Worm (Caenorhabditis elegans) whole organism, L1 larva: Measurements from ENCODE around the gene F26F4.6.

Experiments
- ama-1 ChIP-seq: fragments of 150-350 bp; optimal IDR thresholded peaks from 2 replicates; lab custom pipeline; 2014
- blmp-1 ChIP-seq: fragments of 150-350 bp; optimal IDR thresholded peaks from 2 replicates; lab custom pipeline; 2014; ENCODE audit warnings: missing biosample characterization, missing genetic modification characterization
- ceh-63 ChIP-seq: fragments of 200-800 bp; sonication (Bioruptor generic); optimal IDR thresholded peaks from 2 replicates; lab custom pipeline; 2018; ENCODE audit warnings: mild to moderate bottlenecking, missing genetic modification characterization, missing compliant biosample characterization
- ceh-82 ChIP-seq, 3 experiments: fragments of 150-350 bp in 1 of 3; sonication (generic microtip) in 2 of 3; optimal IDR thresholded peaks; 2 replicates each; lab custom pipeline; 2014 to 2017; ENCODE audit warnings: missing biosample characterization in 3 of 3, missing genetic modification characterization in 3 of 3
- ceh-90 ChIP-seq: sonication (generic microtip); optimal IDR thresholded peaks from 2 replicates; lab custom pipeline; 2016; ENCODE audit warnings: missing genetic modification characterization, missing compliant biosample characterization
- ces-1 ChIP-seq: fragments of 150-350 bp; optimal IDR thresholded peaks from 2 replicates; lab custom pipeline; 2014; ENCODE audit warnings: missing biosample characterization, missing genetic modification reagents, missing genetic modification characterization
- elt-3 ChIP-seq, 6 experiments: fragments of 150-350 bp in 1 of 6; sonication (generic microtip); optimal IDR thresholded peaks; 2 replicates each; lab custom pipeline; 2017 to 2018; ENCODE audit warnings: missing biosample characterization in 6 of 6, missing genetic modification characterization in 6 of 6, inconsistent platforms in 1 of 6
- lin-39 ChIP-seq: fragments of 150-350 bp; optimal IDR thresholded peaks from 2 replicates; lab custom pipeline; 2014; ENCODE audit warnings: missing biosample characterization, missing genetic modification reagents, missing genetic modification characterization
- nhr-11 ChIP-seq: fragments of 150-350 bp; optimal IDR thresholded peaks from 2 replicates; lab custom pipeline; 2014; ENCODE audit warnings: missing biosample characterization, missing genetic modification characterization
- nhr-237 ChIP-seq: fragments of 150-350 bp; optimal IDR thresholded peaks from 2 replicates; lab custom pipeline; 2014; ENCODE audit warnings: missing biosample characterization, missing genetic modification characterization
- snpc-4 ChIP-seq: fragments of 150-350 bp; optimal IDR thresholded peaks from 2 replicates; lab custom pipeline; 2014; ENCODE audit warnings: missing biosample characterization, missing genetic modification characterization
- tbx-2 ChIP-seq: sonication (generic microtip); optimal IDR thresholded peaks from 2 replicates; lab custom pipeline; 2016; ENCODE audit warnings: missing genetic modification characterization, missing compliant biosample characterization
- zag-1 ChIP-seq: fragments of 150-350 bp; optimal IDR thresholded peaks from 2 replicates; lab custom pipeline; 2014; ENCODE audit warnings: missing biosample characterization, missing genetic modification characterization

ce11 chrIII:4850139-4850538, 43.3 kb downstream of the F26F4.6 start, which contains the start of gene F26A1.1:
- TF ChIP-seq nhr-11 (tag; lab: Kevin White, UChicago) (no peak), ama-1 (lab: Kevin White, UChicago) (no peak), elt-3 (tag; optimal IDR thresholded peaks at IDR 0.05; lab: Kevin White, UChicago) (no peak), lin-39 (tag; lab: Kevin White, UChicago) (no peak), zag-1 (tag; lab: Kevin White, UChicago) (no peak), blmp-1 (tag; lab: Kevin White, UChicago) (no peak), ceh-90 (tag; lab: Kevin White, UChicago) (no peak), ces-1 (GFP tag; lab: Kevin White, UChicago) (no peak), ceh-63 (GFP tag; lab: Kevin White, UChicago) (no peak), ceh-82 (tag; optimal IDR thresholded peaks at IDR 0.05; lab: Kevin White, UChicago) (peak in 1 of 3 experiments; percentile 6), snpc-4 (tag; lab: Kevin White, UChicago) (no peak), tbx-2 (tag; lab: Kevin White, UChicago) (no peak), nhr-237 (tag; lab: Kevin White, UChicago) (no peak)
